Worm (Caenorhabditis elegans) whole organism, L2 larva: ENCODE measurements around the gene mob-2.

ENCODE experiments used
- ZK546.5 ChIP-seq: sonication (generic microtip); optimal IDR thresholded peaks from 2 replicates; lab custom pipeline; 2017; ENCODE audit warnings: missing biosample characterization, missing genetic modification characterization
- alr-1 ChIP-seq: fragments of 150-350 bp; optimal IDR thresholded peaks from 2 replicates; lab custom pipeline; 2014; ENCODE audit warnings: missing biosample characterization, missing genetic modification characterization
- ama-1 ChIP-seq: fragments of 150-350 bp; optimal IDR thresholded peaks from 2 replicates; lab custom pipeline; 2018; ENCODE audit warnings: inconsistent platforms
- crh-2 ChIP-seq: sonication (generic microtip); optimal IDR thresholded peaks from 2 replicates; lab custom pipeline; 2017; ENCODE audit warnings: missing biosample characterization, missing genetic modification characterization
- dmd-4 ChIP-seq: sonication (generic microtip); optimal IDR thresholded peaks from 2 replicates; lab custom pipeline; 2017; ENCODE audit warnings: missing biosample characterization, missing genetic modification characterization
- elt-1 ChIP-seq: fragments of 150-350 bp; optimal IDR thresholded peaks from 2 replicates; lab custom pipeline; 2014; ENCODE audit warnings: missing biosample characterization, missing genetic modification characterization
- elt-3 ChIP-seq: sonication (generic microtip); optimal IDR thresholded peaks from 2 replicates; lab custom pipeline; 2017; ENCODE audit warnings: missing biosample characterization, missing genetic modification characterization
- mbf-1 ChIP-seq: sonication (generic microtip); optimal IDR thresholded peaks from 2 replicates; lab custom pipeline; 2017; ENCODE audit warnings: missing biosample characterization, missing genetic modification characterization
- mdl-1 ChIP-seq, 2 experiments: fragments of 150-350 bp in 1 of 2; sonication (generic microtip) in 1 of 2; optimal IDR thresholded peaks; 2 replicates each; lab custom pipeline; 2017; ENCODE audit warnings: missing biosample characterization in 2 of 2, missing genetic modification characterization in 2 of 2
- nhr-237 ChIP-seq: fragments of 150-350 bp; optimal IDR thresholded peaks from 2 replicates; lab custom pipeline; 2014; ENCODE audit warnings: missing biosample characterization, missing genetic modification characterization
- nhr-77 ChIP-seq: fragments of 150-350 bp; optimal IDR thresholded peaks from 2 replicates; lab custom pipeline; 2014; ENCODE audit warnings: missing biosample characterization, missing genetic modification characterization
- skn-1 ChIP-seq: sonication (generic microtip); optimal IDR thresholded peaks from 2 replicates; lab custom pipeline; 2017; ENCODE audit warnings: missing biosample characterization, missing genetic modification characterization
- snpc-4 ChIP-seq: fragments of 150-350 bp; optimal IDR thresholded peaks from 2 replicates; lab custom pipeline; 2014; ENCODE audit warnings: missing biosample characterization, missing genetic modification characterization
- unc-55 ChIP-seq: fragments of 150-350 bp; sonication (generic microtip); optimal IDR thresholded peaks from 3 replicates; lab custom pipeline; 2014; ENCODE audit warnings: missing biosample characterization, missing genetic modification reagents, missing genetic modification characterization

DNA sequence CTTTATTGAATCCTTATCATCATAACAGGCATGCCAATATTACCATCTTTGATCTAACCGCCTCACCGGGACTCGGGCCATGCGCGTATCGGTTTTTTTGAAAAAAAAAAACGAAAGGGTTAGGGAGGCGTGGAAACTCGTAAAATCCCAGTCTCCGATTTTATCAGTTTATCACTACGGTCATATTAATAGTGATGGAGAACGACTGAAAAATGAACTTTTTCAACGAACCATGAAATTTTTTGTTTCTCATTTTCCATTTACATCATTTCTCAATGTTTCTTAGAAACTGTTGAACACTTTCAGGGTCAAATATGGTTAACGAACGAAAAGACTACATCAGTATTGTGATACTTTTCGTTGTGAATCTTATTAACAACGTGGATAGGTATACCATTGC is 39.9 kb downstream of the mob-2 start, which contains the start of gene spin-3:
- TF ChIP-seq nhr-237 (tag; lab: Kevin White, UChicago), result no peak
- no peak for TF ChIP-seq nhr-77 (tag; lab: Kevin White, UChicago)
- TF ChIP-seq crh-2 (tag; lab: Kevin White, UChicago), result no peak
- no peak for TF ChIP-seq unc-55
- TF ChIP-seq mbf-1 (tag; lab: Kevin White, UChicago), result no peak
- TF ChIP-seq elt-3 (tag; lab: Kevin White, UChicago), result no peak
- TF ChIP-seq ZK546.5, result no peak
- no peak for TF ChIP-seq skn-1 (tag; lab: Kevin White, UChicago)
- TF ChIP-seq mdl-1 (tag; optimal IDR thresholded peaks at IDR 0.05; lab: Kevin White, UChicago), result no peak
- no peak for TF ChIP-seq elt-1 (tag; lab: Kevin White, UChicago)
- TF ChIP-seq alr-1 (tag; lab: Kevin White, UChicago), result no peak
- no peak for TF ChIP-seq ama-1
- no peak for TF ChIP-seq snpc-4
- no peak for TF ChIP-seq dmd-4 (tag; lab: Kevin White, UChicago)
